Fruit fly (Drosophila melanogaster): Measurements from ENCODE around the gene primo-1.

- TF ChIP-seq CG14711 (tag; optimal IDR thresholded peaks at IDR 0.05) (peak; percentile 25), kay (GFP tag; ENCODE audit: borderline replicate concordance) (peak; percentile 50), toe (GFP tag; optimal IDR thresholded peaks at IDR 0.05) (peak; percentile 21), CG33017 (tag; optimal IDR thresholded peaks at IDR 0.05) (no peak)
Measured at dm6 chr3R:13710645-13711044, 990 bp downstream of the primo-1 start.

All from whole organism, adult.